Fruit fly (Drosophila melanogaster): ENCODE measurements around the gene emb.

Gene emb

DNA sequence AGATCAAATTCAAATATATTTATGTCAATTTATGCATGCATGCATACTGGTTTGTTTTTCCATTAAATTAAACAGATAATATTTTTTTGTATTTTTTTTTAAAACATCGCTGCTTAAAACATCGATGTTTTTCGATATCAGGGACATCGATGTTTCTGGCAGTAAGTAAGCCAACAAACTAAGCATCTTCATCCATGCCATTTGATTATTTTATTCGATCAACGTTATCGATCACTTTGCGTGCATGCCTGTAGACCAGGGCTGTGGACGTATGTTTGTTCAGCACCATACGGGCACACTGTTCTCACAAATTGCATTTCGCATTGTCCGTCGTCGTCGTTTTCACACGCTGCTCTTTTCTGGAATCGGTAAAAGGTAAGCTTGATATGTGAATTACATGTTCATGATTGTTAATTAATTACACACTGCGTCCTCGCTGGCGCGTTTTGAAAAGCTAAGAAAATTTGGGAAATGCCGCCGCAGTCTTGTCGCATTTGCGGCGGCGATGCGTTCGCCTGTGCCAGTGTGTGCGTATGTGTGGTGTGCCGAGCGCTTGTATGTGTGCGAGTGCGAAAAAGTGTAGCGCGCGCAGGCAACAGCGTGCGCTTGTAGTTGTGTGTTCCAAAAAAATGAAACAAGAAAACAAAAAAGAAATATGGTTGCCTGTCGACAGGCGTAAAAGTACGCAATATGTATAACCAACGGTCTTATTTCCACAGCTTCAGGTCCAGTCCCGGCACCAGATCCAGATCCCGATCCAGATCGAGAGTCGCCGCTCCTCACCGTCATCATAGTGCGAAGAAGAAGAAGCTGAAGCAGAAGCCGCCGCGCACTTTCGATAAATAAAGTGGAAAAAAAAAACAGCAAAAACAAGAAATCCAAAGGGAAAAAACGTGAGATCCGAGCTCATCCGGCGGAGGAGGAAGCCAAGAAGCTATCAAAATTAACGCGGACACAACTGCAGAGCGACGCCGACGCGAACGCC is at the start of gene emb (continued):
- no peak for TF ChIP-seq gsb (GFP tag; IDR thresholded peaks at IDR 0.05)
- TF ChIP-seq MESR4 (GFP tag; optimal IDR thresholded peaks at IDR 0.05), result peak; percentile 95
- peak; percentile 92 for TF ChIP-seq Doc3 (GFP tag; IDR thresholded peaks at IDR 0.05; ENCODE audit: partially characterized antibody)
- peak; percentile 57; the same call in 2 of the 3 replicates for TF ChIP-seq dysf (GFP tag; IDR thresholded peaks at IDR 0.05)
- TF ChIP-seq zfh1 (GFP tag; IDR thresholded peaks at IDR 0.05), result peak; percentile 36; the same call in 1 of the 3 replicates
- TF ChIP-seq CG17328 (GFP tag; IDR thresholded peaks at IDR 0.05), result 0 out of 2 replicates have a peak, but pooled peaks have one; percentile 24
- TF ChIP-seq Bteb2 (GFP tag; optimal IDR thresholded peaks at IDR 0.05), result peak; percentile 14
- TF ChIP-seq CG2875 (GFP tag; optimal IDR thresholded peaks at IDR 0.05), result no peak
- TF ChIP-seq oc (tag; optimal IDR thresholded peaks at IDR 0.05), result no peak
- peak; percentile 97 for TF ChIP-seq Bgb (GFP tag; IDR thresholded peaks at IDR 0.05; ENCODE audit: partially characterized antibody)
- peak; percentile 43 for TF ChIP-seq CG8089 (GFP tag; optimal IDR thresholded peaks at IDR 0.05)
- no peak for TF ChIP-seq wek (GFP tag; optimal IDR thresholded peaks at IDR 0.05)
- TF ChIP-seq psq (GFP tag; optimal IDR thresholded peaks at IDR 0.05), result peak; percentile 19
- TF ChIP-seq caup (GFP tag; optimal IDR thresholded peaks at IDR 0.05; ENCODE audit: severe bottlenecking), result peak; percentile 36
- no peak for TF ChIP-seq Doc2 (GFP tag; IDR thresholded peaks at IDR 0.05)
- no peak for TF ChIP-seq Hr78 (GFP tag; optimal IDR thresholded peaks at IDR 0.05)
- peak; percentile 73 for TF ChIP-seq CG3281 (GFP tag; optimal IDR thresholded peaks at IDR 0.05)
- TF ChIP-seq H15 (GFP tag; IDR thresholded peaks at IDR 0.05), result no peak
- TF ChIP-seq Gug (GFP tag; IDR thresholded peaks at IDR 0.05), result no peak
- peak; percentile 94 for TF ChIP-seq Dll (GFP tag; IDR thresholded peaks at IDR 0.05; ENCODE audit: partially characterized antibody)
- TF ChIP-seq ci (GFP tag; IDR thresholded peaks at IDR 0.05), result 0 out of 3 replicates have a peak, but pooled peaks have one; percentile 15
- TF ChIP-seq prd (optimal IDR thresholded peaks at IDR 0.05), result no peak
- peak; percentile 31; the same call in 1 of the 3 replicates for TF ChIP-seq prd (GFP tag; IDR thresholded peaks at IDR 0.05)
- TF ChIP-seq ham (GFP tag; IDR thresholded peaks at IDR 0.05), result no peak
- peak; percentile 62; the same call in 1 of the 2 replicates for TF ChIP-seq E2f2 (GFP tag; IDR thresholded peaks at IDR 0.05)
- no peak for TF ChIP-seq CG8281 (tag; optimal IDR thresholded peaks at IDR 0.05)
- TF ChIP-seq pita (GFP tag; optimal IDR thresholded peaks at IDR 0.05), result no peak
- no peak for TF ChIP-seq CkIIα-i1 (GFP tag; IDR thresholded peaks at IDR 0.05)
- peak; percentile 90 for TF ChIP-seq knrl (GFP tag; IDR thresholded peaks at IDR 0.05; ENCODE audit: partially characterized antibody)
- no peak for TF ChIP-seq ap (GFP tag; IDR thresholded peaks at IDR 0.05)
- peak; percentile 52 for TF ChIP-seq Dad (GFP tag; optimal IDR thresholded peaks at IDR 0.05)
- peak; percentile 39; the same call in 1 of the 2 replicates for TF ChIP-seq Atf6 (GFP tag; IDR thresholded peaks at IDR 0.05)
- TF ChIP-seq dati (GFP tag; IDR thresholded peaks at IDR 0.05), result no peak
- peak; percentile 56 for TF ChIP-seq Chrac-16 (GFP tag; optimal IDR thresholded peaks at IDR 0.05)
- TF ChIP-seq CoRest (tag; optimal IDR thresholded peaks at IDR 0.05), result no peak
- TF ChIP-seq CG7987 (GFP tag; optimal IDR thresholded peaks at IDR 0.05), result peak; percentile 57
- peak; percentile 38 for TF ChIP-seq CG12236 (GFP tag; optimal IDR thresholded peaks at IDR 0.05)
- TF ChIP-seq CG4282 (GFP tag; optimal IDR thresholded peaks at IDR 0.05), result no peak
- no peak for TF ChIP-seq CG10274 (GFP tag; optimal IDR thresholded peaks at IDR 0.05)
- TF ChIP-seq schlank (tag; optimal IDR thresholded peaks at IDR 0.05), result no peak
- TF ChIP-seq Sin3A (optimal IDR thresholded peaks at IDR 0.05), result peak; percentile 82
- TF ChIP-seq CG14014 (GFP tag; IDR thresholded peaks at IDR 0.05), result 0 out of 2 replicates have a peak, but pooled peaks have one; percentile 19
- peak; percentile 70 for TF ChIP-seq CG2120 (GFP tag; optimal IDR thresholded peaks at IDR 0.05)
- TF ChIP-seq NK7.1 (GFP tag; optimal IDR thresholded peaks at IDR 0.05), result no peak
- no peak for TF ChIP-seq pnt (GFP tag; optimal IDR thresholded peaks at IDR 0.05)
- TF ChIP-seq CG18619 (GFP tag; optimal IDR thresholded peaks at IDR 0.05), result peak; percentile 15
- peak; percentile 67 for TF ChIP-seq sqz (GFP tag; optimal IDR thresholded peaks at IDR 0.05)
- TF ChIP-seq CG31441 (GFP tag; IDR thresholded peaks at IDR 0.05), result no peak
- TF ChIP-seq Dref (GFP tag; IDR thresholded peaks at IDR 0.05), result peak; percentile 99
